Fruit fly (Drosophila melanogaster) whole organism, wandering third instar larva: Measurements from ENCODE around the gene Ilp4.

ENCODE experiments used
- CG32264 ChIP-seq: fragments of 200-800 bp; sonication (Bioruptor generic); optimal IDR thresholded peaks from 2 replicates; lab custom pipeline; 2016; ENCODE audit warnings: missing biosample characterization, missing genetic modification characterization
- CG9705 ChIP-seq: fragments of 200-800 bp; sonication (Bioruptor generic); optimal IDR thresholded peaks from 2 replicates; lab custom pipeline; 2018; ENCODE audit warnings: missing biosample characterization, mild to moderate bottlenecking, missing genetic modification characterization
- Dfd ChIP-seq: fragments of >200 bp; optimal IDR thresholded peaks from 2 replicates; lab custom pipeline; 2017; ENCODE audit warnings: missing biosample characterization, missing genetic modification characterization
- GATAd ChIP-seq: sonication (Bioruptor generic); optimal IDR thresholded peaks from 2 replicates; lab custom pipeline; 2016; ENCODE audit warnings: missing biosample characterization, missing genetic modification characterization
- HLH106 ChIP-seq: fragments of 200-800 bp; optimal IDR thresholded peaks from 3 replicates; lab custom pipeline; 2019; ENCODE audit warnings: missing biosample characterization, mild to moderate bottlenecking, missing genetic modification characterization, moderate library complexity
- Hnf4 ChIP-seq: fragments of 200-800 bp; sonication (Bioruptor generic); optimal IDR thresholded peaks from 2 replicates; lab custom pipeline; 2016; ENCODE audit warnings: missing biosample characterization, mild to moderate bottlenecking, missing genetic modification characterization
- Hr78 ChIP-seq: fragments of >200 bp; optimal IDR thresholded peaks from 2 replicates; lab custom pipeline; 2017; ENCODE audit warnings: missing biosample characterization, missing genetic modification characterization
- Hr83 ChIP-seq: fragments of 200-300 bp; sonication (Bioruptor generic); optimal IDR thresholded peaks from 2 replicates; lab custom pipeline; 2016; ENCODE audit warnings: missing biosample characterization, mild to moderate bottlenecking, missing genetic modification characterization, moderate library complexity; ENCODE audit not compliant: poor library complexity, severe bottlenecking
- Jra ChIP-seq: sonication (Bioruptor generic); optimal IDR thresholded peaks from 2 replicates; lab custom pipeline; 2016; ENCODE audit warnings: missing biosample characterization, missing genetic modification characterization
- Mio ChIP-seq: sonication (Bioruptor generic); optimal IDR thresholded peaks from 2 replicates; lab custom pipeline; 2016; ENCODE audit warnings: missing biosample characterization, missing genetic modification characterization
- Myc ChIP-seq: fragments of >200 bp; optimal IDR thresholded peaks from 2 replicates; lab custom pipeline; 2017
- N ChIP-seq: fragments of >200 bp; optimal IDR thresholded peaks from 2 replicates; lab custom pipeline; 2018; ENCODE audit warnings: missing biosample characterization, missing external identifiers, missing genetic modification characterization
- OdsH ChIP-seq: fragments of 200-800 bp; sonication (Bioruptor generic); optimal IDR thresholded peaks from 2 replicates; lab custom pipeline; 2016; ENCODE audit warnings: missing biosample characterization, mild to moderate bottlenecking, missing genetic modification characterization
- Sp1 ChIP-seq: fragments of 200-800 bp; sonication (Bioruptor generic); optimal IDR thresholded peaks from 3 replicates; lab custom pipeline; 2019; ENCODE audit warnings: missing biosample characterization, mild to moderate bottlenecking, missing genetic modification characterization, moderate library complexity
- Vsx2 ChIP-seq: fragments of 200-300, 225-300 bp; sonication (Bioruptor generic); optimal IDR thresholded peaks from 2 replicates; lab custom pipeline; 2018; ENCODE audit warnings: missing biosample characterization, missing genetic modification characterization; ENCODE audit not compliant: partially characterized antibody
- brk ChIP-seq: fragments of 200-800 bp; sonication (Bioruptor generic); optimal IDR thresholded peaks from 2 replicates; lab custom pipeline; 2016; ENCODE audit warnings: missing biosample characterization, mild to moderate bottlenecking, missing genetic modification characterization
- dl ChIP-seq, 2 experiments: fragments of 175-275, 200-275 bp in 1 of 2; fragments of 200-275 bp in 1 of 2; sonication (Bioruptor generic); optimal IDR thresholded peaks; lab custom pipeline; 2018; ENCODE audit warnings: mild to moderate bottlenecking in 2 of 2, missing biosample characterization in 2 of 2, missing genetic modification characterization in 2 of 2, moderate library complexity in 2 of 2; ENCODE audit not compliant: partially characterized antibody in 2 of 2, insufficient read depth in 1 of 2
- dmrt93B ChIP-seq: fragments of 200-800 bp; sonication (Bioruptor generic); optimal IDR thresholded peaks from 2 replicates; lab custom pipeline; 2018; ENCODE audit warnings: missing biosample characterization, mild to moderate bottlenecking, missing genetic modification characterization
- dsf ChIP-seq: sonication (Bioruptor generic); optimal IDR thresholded peaks from 2 replicates; lab custom pipeline; 2016; ENCODE audit warnings: missing biosample characterization, missing genetic modification characterization, borderline replicate concordance
- ey ChIP-seq: fragments of 200-800 bp; sonication (Bioruptor generic); optimal IDR thresholded peaks from 2 replicates; lab custom pipeline; 2016; ENCODE audit warnings: missing biosample characterization, missing genetic modification characterization
- foxo ChIP-seq, 2 experiments: fragments of 200-800 bp; sonication (Bioruptor generic); optimal IDR thresholded peaks; 2 replicates in 1 of 2; 3 replicates in 1 of 2; lab custom pipeline; 2016 to 2017; ENCODE audit warnings: missing biosample characterization in 2 of 2, missing genetic modification characterization in 2 of 2
- fru ChIP-seq: fragments of 200-800 bp; sonication (Bioruptor generic); optimal IDR thresholded peaks from 3 replicates; lab custom pipeline; 2016; ENCODE audit warnings: missing biosample characterization, mild to moderate bottlenecking, missing genetic modification characterization
- h ChIP-seq: fragments of 200-800 bp; sonication (Bioruptor generic); optimal IDR thresholded peaks from 3 replicates; lab custom pipeline; 2016; ENCODE audit warnings: missing biosample characterization, mild to moderate bottlenecking, missing genetic modification characterization
- jim ChIP-seq: fragments of 175-275, 200-325 bp; sonication (Bioruptor generic); optimal IDR thresholded peaks from 2 replicates; lab custom pipeline; 2016; ENCODE audit warnings: missing biosample characterization, mild to moderate bottlenecking, missing genetic modification characterization
- lola ChIP-seq: fragments of >200 bp; optimal IDR thresholded peaks from 2 replicates; lab custom pipeline; 2017; ENCODE audit warnings: missing biosample characterization, missing genetic modification characterization
- pan ChIP-seq: fragments of >200 bp; optimal IDR thresholded peaks from 2 replicates; lab custom pipeline; 2017
- psq ChIP-seq: fragments of 200-800 bp; sonication (Bioruptor generic); optimal IDR thresholded peaks from 3 replicates; lab custom pipeline; 2017; ENCODE audit warnings: missing biosample characterization, mild to moderate bottlenecking, missing genetic modification characterization, moderate library complexity
- rgr ChIP-seq: fragments of 200-800 bp; sonication (Bioruptor generic); optimal IDR thresholded peaks from 3 replicates; lab custom pipeline; 2016; ENCODE audit warnings: missing biosample characterization, mild to moderate bottlenecking, missing genetic modification characterization
- sage ChIP-seq: fragments of 200-800 bp; sonication (Bioruptor generic); optimal IDR thresholded peaks from 2 replicates; lab custom pipeline; 2016; ENCODE audit warnings: missing biosample characterization, mild to moderate bottlenecking, missing genetic modification characterization
- sv ChIP-seq: fragments of 200-800 bp; sonication (Bioruptor generic); optimal IDR thresholded peaks from 3 replicates; lab custom pipeline; 2016; ENCODE audit warnings: missing biosample characterization, missing genetic modification characterization
- tai ChIP-seq: sonication (Bioruptor generic); optimal IDR thresholded peaks from 2 replicates; lab custom pipeline; 2016; ENCODE audit warnings: missing biosample characterization, missing genetic modification characterization
- usp ChIP-seq: fragments of >200 bp; optimal IDR thresholded peaks from 2 replicates; lab custom pipeline; 2017; ENCODE audit warnings: missing biosample characterization, missing genetic modification characterization
- woc ChIP-seq: sonication (Bioruptor generic); optimal IDR thresholded peaks from 2 replicates; lab custom pipeline; 2016; ENCODE audit warnings: missing biosample characterization, mild to moderate bottlenecking, missing genetic modification characterization

The Ilp4 gene

dm6 chr3L:9821138-9821681 is 17.1 kb upstream of the Ilp4 start:
- no peak for TF ChIP-seq ey (GFP tag; lab: Kevin White, UChicago)
- TF ChIP-seq Sp1 (GFP tag; lab: Kevin White, UChicago) = no peak
- TF ChIP-seq sv (GFP tag; lab: Kevin White, UChicago) = no peak
- no peak for TF ChIP-seq fru (GFP tag; lab: Kevin White, UChicago)
- TF ChIP-seq tai (GFP tag; lab: Kevin White, UChicago) = no peak
- TF ChIP-seq Jra (GFP tag; lab: Kevin White, UChicago) = no peak
- no peak for TF ChIP-seq usp
- TF ChIP-seq Myc = no peak
- TF ChIP-seq lola = no peak
- no peak for TF ChIP-seq dmrt93B (GFP tag; lab: Kevin White, UChicago)

- TF ChIP-seq Mio (no peak), Jra (GFP tag; lab: Kevin White, UChicago) (no peak), woc (no peak), jim (GFP tag; lab: Kevin White, UChicago) (no peak), fru (GFP tag; lab: Kevin White, UChicago) (no peak), rgr (GFP tag; lab: Kevin White, UChicago) (no peak), CG32264 (GFP tag; lab: Kevin White, UChicago) (no peak), CG9705 (GFP tag; lab: Kevin White, UChicago) (no peak), Dfd (GFP tag; lab: Kevin White, UChicago) (no peak), HLH106 (tag; lab: Kevin White, UChicago) (no peak), dsf (no peak), tai (GFP tag; lab: Kevin White, UChicago) (no peak), Myc (no peak), h (GFP tag; lab: Kevin White, UChicago) (no peak), psq (GFP tag; lab: Kevin White, UChicago) (no peak)
Measured at dm6 chr3L:9820248-9820647, 16.2 kb upstream of the Ilp4 start.

- TF ChIP-seq rgr (GFP tag; lab: Kevin White, UChicago) (no peak), GATAd (GFP tag; lab: Kevin White, UChicago) (no peak), OdsH (GFP tag; lab: Kevin White, UChicago) (no peak), CG9705 (GFP tag; lab: Kevin White, UChicago) (no peak), pan (lab: Kevin White, UChicago) (no peak), dl (GFP tag; optimal IDR thresholded peaks at IDR 0.05; lab: Kevin White, UChicago; ENCODE audit: insufficient read depth in 1 of 2, partially characterized antibody in 2 of 2) (no peak), psq (GFP tag; lab: Kevin White, UChicago) (no peak), foxo (GFP tag; optimal IDR thresholded peaks at IDR 0.05; lab: Kevin White, UChicago) (no peak), Hr83 (no peak), Dfd (GFP tag; lab: Kevin White, UChicago) (no peak), Jra (GFP tag; lab: Kevin White, UChicago) (no peak), ey (GFP tag; lab: Kevin White, UChicago) (no peak)
Measured at dm6 chr3L:9815705-9816104, 11.6 kb upstream of the Ilp4 start.

DNA sequence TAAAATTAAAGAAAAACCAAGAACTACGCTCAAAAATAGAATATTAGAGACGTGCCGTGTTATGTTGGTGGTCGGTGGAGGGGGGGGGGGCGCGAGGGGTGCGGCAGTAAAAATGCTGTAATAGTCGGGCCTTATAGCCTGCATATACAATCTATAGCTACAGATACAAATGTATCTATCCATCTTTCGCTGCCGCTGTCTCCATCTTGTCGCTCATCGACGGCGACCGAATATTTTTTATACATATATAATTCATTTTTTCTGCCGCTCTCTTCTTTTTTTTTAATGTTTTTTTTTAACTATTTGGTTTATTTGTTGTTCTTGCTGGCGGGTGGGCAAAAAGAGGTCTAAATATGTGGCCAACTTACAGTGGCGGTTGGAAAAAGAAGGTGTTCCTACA is 10.6 kb upstream of the Ilp4 start:
- TF ChIP-seq Vsx2 (GFP tag; lab: Kevin White, UChicago) (no peak), sage (GFP tag; lab: Kevin White, UChicago) (no peak), Hr78 (GFP tag; lab: Kevin White, UChicago) (no peak), usp (no peak), Myc (no peak)
- TF ChIP-seq, all 38 proteins: peak for 0

dm6 chr3L:9813345-9813897 is 9.4 kb upstream of the Ilp4 start, which contains the start of gene CG43897:
Gene CG43897 (plus strand): TSS chr3L:9813847.
- TF ChIP-seq Hnf4 (GFP tag; lab: Kevin White, UChicago) (no peak), Myc (no peak), foxo (GFP tag; optimal IDR thresholded peaks at IDR 0.05; lab: Kevin White, UChicago) (no peak), OdsH (GFP tag; lab: Kevin White, UChicago) (no peak), Sp1 (GFP tag; lab: Kevin White, UChicago) (no peak), tai (GFP tag; lab: Kevin White, UChicago) (no peak), brk (GFP tag; lab: Kevin White, UChicago) (no peak), N (no peak), Vsx2 (GFP tag; lab: Kevin White, UChicago) (no peak), h (GFP tag; lab: Kevin White, UChicago) (no peak)
- TF ChIP-seq, all 38 proteins: peak for 0
